Worm (Caenorhabditis elegans) whole organism, young adult: ENCODE measurements around the gene F21C10.10.

Experiments used
- B0035.1 ChIP-seq: sonication (generic microtip); optimal IDR thresholded peaks from 2 replicates; lab custom pipeline; 2016; ENCODE audit warnings: missing genetic modification characterization, mild to moderate bottlenecking, missing compliant biosample characterization, missing genotype, missing genetic modification reagents
- C17E4.6 ChIP-seq: fragments of 200-800 bp; sonication (Bioruptor generic); IDR thresholded peaks from 2 replicates; pipeline ENCODE4 v1.3.6; 2022; ENCODE audit warnings: missing genetic modification reagents, missing genetic modification characterization, missing compliant biosample characterization
- D2030.7 ChIP-seq: fragments of 200-800 bp; sonication (Bioruptor generic); IDR thresholded peaks from 2 replicates; pipeline ENCODE4 v1.3.6; 2022; ENCODE audit warnings: missing genetic modification reagents, missing genetic modification characterization, missing compliant biosample characterization
- F49E8.2 ChIP-seq: sonication (generic microtip); optimal IDR thresholded peaks from 3 replicates; lab custom pipeline; 2017; ENCODE audit warnings: missing genetic modification characterization, mild to moderate bottlenecking, missing compliant biosample characterization, antibody characterized with exemption, moderate library complexity; ENCODE audit not compliant: insufficient read depth
- F52B5.7 ChIP-seq: sonication (generic microtip); optimal IDR thresholded peaks from 2 replicates; lab custom pipeline; 2016; ENCODE audit warnings: mild to moderate bottlenecking, missing genetic modification characterization, missing compliant biosample characterization
- F55B11.4 ChIP-seq: sonication (generic microtip); optimal IDR thresholded peaks from 2 replicates; lab custom pipeline; 2016; ENCODE audit warnings: missing compliant biosample characterization, missing genetic modification characterization, borderline replicate concordance; ENCODE audit not compliant: insufficient read depth
- Y53F4B.3 ChIP-seq: fragments of 200-800 bp; sonication (Bioruptor generic); IDR thresholded peaks from 2 replicates; pipeline ENCODE4 v1.3.6; 2022; ENCODE audit warnings: missing genetic modification reagents, missing genetic modification characterization, missing compliant biosample characterization
- Y56A3A.18 ChIP-seq: fragments of 200-800 bp; sonication (Bioruptor generic); IDR thresholded peaks from 2 replicates; pipeline ENCODE4 v1.3.6; 2022; ENCODE audit warnings: missing genetic modification reagents, missing genetic modification characterization, missing compliant biosample characterization
- aptf-3 ChIP-seq: fragments of 200-800 bp; sonication (Bioruptor generic); IDR thresholded peaks from 2 replicates; pipeline ENCODE4 v1.3.6; 2022; ENCODE audit warnings: missing genetic modification characterization, missing compliant biosample characterization
- athp-1 ChIP-seq: sonication (generic microtip); optimal IDR thresholded peaks from 2 replicates; lab custom pipeline; 2017; ENCODE audit warnings: mild to moderate bottlenecking, missing genetic modification characterization, missing compliant biosample characterization
- cebp-1 ChIP-seq, 2 experiments: fragments of 200-800 bp in 1 of 2; sonication (Bioruptor generic) in 1 of 2; sonication (generic microtip) in 1 of 2; IDR thresholded peaks in 1 of 2; optimal IDR thresholded peaks in 1 of 2; 2 replicates each; pipeline versions ENCODE4 v1.3.6 to Lab custom; 2017 to 2022; ENCODE audit warnings: missing compliant biosample characterization in 2 of 2, missing genetic modification characterization in 2 of 2, mild to moderate bottlenecking in 1 of 2, missing genetic modification reagents in 1 of 2, moderate library complexity in 1 of 2
- ceh-79 ChIP-seq: sonication (generic microtip); optimal IDR thresholded peaks from 2 replicates; lab custom pipeline; 2017; ENCODE audit warnings: mild to moderate bottlenecking, missing genetic modification characterization, missing compliant biosample characterization
- chd-7 ChIP-seq: sonication (generic microtip); optimal IDR thresholded peaks from 2 replicates; lab custom pipeline; 2016; ENCODE audit warnings: mild to moderate bottlenecking, missing genetic modification characterization, moderate library complexity, missing compliant biosample characterization
- dox-1 ChIP-seq: fragments of 200-800 bp; sonication (Bioruptor generic); IDR thresholded peaks from 2 replicates; pipeline ENCODE4 v1.3.6; 2022; ENCODE audit warnings: missing genetic modification reagents, missing genetic modification characterization, missing compliant biosample characterization
- dpl-1 ChIP-seq: fragments of 150-350 bp; optimal IDR thresholded peaks from 2 replicates; lab custom pipeline; 2014; ENCODE audit warnings: missing biosample characterization, missing genetic modification reagents, missing genetic modification characterization
- efl-1 ChIP-seq: fragments of 150-350 bp; optimal IDR thresholded peaks from 2 replicates; lab custom pipeline; 2014; ENCODE audit warnings: missing biosample characterization, missing genetic modification reagents, missing genetic modification characterization
- ets-4 ChIP-seq: fragments of 200-800 bp; sonication (Bioruptor generic); optimal IDR thresholded peaks from 2 replicates; lab custom pipeline; 2018; ENCODE audit warnings: mild to moderate bottlenecking, missing genetic modification characterization, missing compliant biosample characterization
- him-1 ChIP-seq: sonication (generic microtip); optimal IDR thresholded peaks from 2 replicates; lab custom pipeline; 2016; ENCODE audit warnings: missing genotype, missing genetic modification reagents, missing genetic modification characterization, missing compliant biosample characterization
- hlh-26 ChIP-seq: fragments of 200-800 bp; sonication (Bioruptor generic); conservative IDR thresholded peaks from 2 replicates; pipeline ENCODE4 v1.3.6; 2022; ENCODE audit warnings: missing genetic modification reagents, missing genetic modification characterization, missing compliant biosample characterization
- let-526 ChIP-seq: fragments of 200-800 bp; sonication (Bioruptor generic); IDR thresholded peaks from 2 replicates; pipeline ENCODE4 v1.3.6; 2022; ENCODE audit warnings: missing genetic modification reagents, missing genetic modification characterization, missing compliant biosample characterization
- lin-35 ChIP-seq, 3 experiments: fragments of 150-350 bp in 2 of 3; sonication (generic microtip) in 1 of 3; optimal IDR thresholded peaks; 2 replicates each; lab custom pipeline; 2014 to 2018; ENCODE audit warnings: missing biosample characterization in 3 of 3, missing genetic modification characterization in 3 of 3, missing genetic modification reagents in 3 of 3
- lsl-1 ChIP-seq: fragments of 200-800 bp; sonication (Bioruptor generic); optimal IDR thresholded peaks from 2 replicates; lab custom pipeline; 2018; ENCODE audit warnings: mild to moderate bottlenecking, missing genetic modification characterization, moderate library complexity, missing compliant biosample characterization
- madf-6 ChIP-seq: fragments of 200-800 bp; sonication (Bioruptor generic); IDR thresholded peaks from 2 replicates; pipeline ENCODE4 v1.3.6; 2022; ENCODE audit warnings: missing genetic modification reagents, missing genetic modification characterization, missing compliant biosample characterization
- mcd-1 ChIP-seq: fragments of 200-800 bp; sonication (Bioruptor generic); IDR thresholded peaks from 2 replicates; pipeline ENCODE4 v1.3.6; 2022; ENCODE audit warnings: missing genetic modification reagents, missing genetic modification characterization, missing compliant biosample characterization
- nfyb-1 ChIP-seq: fragments of 200-800 bp; sonication (Bioruptor generic); IDR thresholded peaks from 2 replicates; pipeline ENCODE4 v1.3.6; 2022; ENCODE audit warnings: missing genetic modification reagents, missing genetic modification characterization, missing compliant biosample characterization
- nhr-80 ChIP-seq: sonication (generic microtip); optimal IDR thresholded peaks from 2 replicates; lab custom pipeline; 2016; ENCODE audit warnings: missing genetic modification characterization, missing compliant biosample characterization
- pbrm-1 ChIP-seq: fragments of 200-800 bp; sonication (Bioruptor generic); IDR thresholded peaks from 2 replicates; pipeline ENCODE4 v1.3.6; 2022; ENCODE audit warnings: missing genetic modification reagents, missing genetic modification characterization, missing compliant biosample characterization
- rec-8 ChIP-seq, 2 experiments: sonication (generic microtip); optimal IDR thresholded peaks; 2 replicates each; lab custom pipeline; 2016; ENCODE audit warnings: mild to moderate bottlenecking in 2 of 2, missing genetic modification characterization in 2 of 2, missing genetic modification reagents in 2 of 2, missing genotype in 2 of 2, missing biosample characterization in 1 of 2, missing compliant biosample characterization in 1 of 2, moderate library complexity in 1 of 2
- rpc-1 ChIP-seq, 2 experiments: fragments of 150-350 bp in 1 of 2; sonication (generic microtip) in 1 of 2; optimal IDR thresholded peaks; 2 replicates each; lab custom pipeline; 2014 to 2018; ENCODE audit warnings: missing biosample characterization in 1 of 2, missing genetic modification characterization in 1 of 2, missing genetic modification reagents in 1 of 2, missing genotype in 1 of 2
- tbp1 ChIP-seq: fragments of 200-800 bp; sonication (Bioruptor generic); optimal IDR thresholded peaks from 2 replicates; lab custom pipeline; 2018; ENCODE audit warnings: mild to moderate bottlenecking, missing genetic modification characterization, missing compliant biosample characterization
- tlf-1 ChIP-seq: fragments of 200-800 bp; sonication (Bioruptor generic); optimal IDR thresholded peaks from 2 replicates; lab custom pipeline; 2018; ENCODE audit warnings: mild to moderate bottlenecking, missing genetic modification characterization, missing compliant biosample characterization
- zfh-2 ChIP-seq: fragments of 200-800 bp; sonication (Bioruptor generic); conservative IDR thresholded peaks from 2 replicates; pipeline ENCODE4 v1.3.6; 2022; ENCODE audit warnings: missing genetic modification reagents, missing genetic modification characterization, missing compliant biosample characterization
- ztf-6 ChIP-seq: fragments of 200-800 bp; sonication (Bioruptor generic); IDR thresholded peaks from 2 replicates; pipeline ENCODE4 v1.3.6; 2022; ENCODE audit warnings: missing genetic modification reagents, missing genetic modification characterization, missing compliant biosample characterization

F21C10.10 gene

ce11 chrV:9123186-9123585, 27.1 kb downstream of the F21C10.10 start, which contains the start of gene F21C10.11:
Gene F21C10.11, plus strand, starts transcription at chrV:9123486.
- TF ChIP-seq F52B5.7 (tag; lab: Kevin White, UChicago) (no peak), athp-1 (no peak), rpc-1 (optimal IDR thresholded peaks at IDR 0.05; lab: Kevin White, UChicago) (no peak), rpc-1 (tag; optimal IDR thresholded peaks at IDR 0.05; lab: Kevin White, UChicago) (no peak)

ce11 chrV:9124180-9124579, 28.1 kb downstream of the F21C10.10 start, which contains the start of gene F21C10.6:
Gene F21C10.6, plus strand, starts transcription at chrV:9124480.
- TF ChIP-seq chd-7 (tag; lab: Kevin White, UChicago): no peak
- no peak for TF ChIP-seq zfh-2 (GFP tag; lab: Robert Waterston, UW)
- TF ChIP-seq F49E8.2 (tag; lab: Kevin White, UChicago): no peak
- TF ChIP-seq aptf-3: no peak
- TF ChIP-seq lin-35 (GFP tag; optimal IDR thresholded peaks at IDR 0.05; lab: Kevin White, UChicago): no peak
- no peak for TF ChIP-seq nfyb-1 (GFP tag; lab: Robert Waterston, UW)
- no peak for TF ChIP-seq mcd-1 (GFP tag; lab: Robert Waterston, UW)
- TF ChIP-seq cebp-1 (GFP tag; IDR thresholded peaks at IDR 0.05; lab: Robert Waterston, UW): no peak
- TF ChIP-seq cebp-1 (tag; optimal IDR thresholded peaks at IDR 0.05; lab: Kevin White, UChicago): no peak
- TF ChIP-seq athp-1: no peak
- TF ChIP-seq nhr-80 (tag; lab: Kevin White, UChicago): no peak
- no peak for TF ChIP-seq efl-1
- no peak for TF ChIP-seq hlh-26
- no peak for TF ChIP-seq Y56A3A.18 (GFP tag; lab: Robert Waterston, UW)
- no peak for TF ChIP-seq ceh-79 (tag; lab: Kevin White, UChicago)
- no peak for TF ChIP-seq tbp1 (GFP tag; lab: Kevin White, UChicago)

ce11 chrV:9125345-9125744, 29.3 kb downstream of the F21C10.10 start, which contains the start of gene F21C10.5:
Gene F21C10.5, plus strand, starts transcription at chrV:9125645.
- TF ChIP-seq lsl-1: no peak
- no peak for TF ChIP-seq rec-8 (tag; optimal IDR thresholded peaks at IDR 0.05; lab: Kevin White, UChicago)
- TF ChIP-seq pbrm-1 (GFP tag; lab: Robert Waterston, UW): no peak
- TF ChIP-seq madf-6 (GFP tag; lab: Robert Waterston, UW): no peak
- TF ChIP-seq F55B11.4 (tag; lab: Kevin White, UChicago): no peak
- TF ChIP-seq ztf-6: no peak
- no peak for TF ChIP-seq B0035.1 (tag; lab: Kevin White, UChicago)
- TF ChIP-seq let-526 (GFP tag; lab: Robert Waterston, UW): no peak
- no peak for TF ChIP-seq D2030.7 (GFP tag; lab: Robert Waterston, UW)
- no peak for TF ChIP-seq dox-1 (GFP tag; lab: Robert Waterston, UW)

- TF ChIP-seq tlf-1 (GFP tag; lab: Kevin White, UChicago): no peak
- TF ChIP-seq dpl-1: no peak
- no peak for TF ChIP-seq lin-35 (GFP tag; optimal IDR thresholded peaks at IDR 0.05; lab: Kevin White, UChicago)
- TF ChIP-seq him-1: no peak
- no peak for TF ChIP-seq Y53F4B.3 (GFP tag; lab: Robert Waterston, UW)
- no peak for TF ChIP-seq C17E4.6 (GFP tag; lab: Robert Waterston, UW)
- no peak for TF ChIP-seq ets-4 (GFP tag; lab: Kevin White, UChicago)
- TF ChIP-seq, all 124 proteins: peak for 0
Measured at ce11 chrV:9126316-9126715, 30.2 kb downstream of the F21C10.10 start, which contains the start of gene F21C10.4. Gene F21C10.4, plus strand, starts transcription at chrV:9126616.
